Worm (Caenorhabditis elegans) whole organism, L2 larva: Measurements from ENCODE around the gene moma-1.

Experiments
- C34F6.9 ChIP-seq: fragments of 150-350 bp; optimal IDR thresholded peaks from 2 replicates; lab custom pipeline; 2014; ENCODE audit warnings: missing biosample characterization, missing genetic modification characterization
- F13H6.1 ChIP-seq: sonication (generic microtip); optimal IDR thresholded peaks from 2 replicates; lab custom pipeline; 2016; ENCODE audit warnings: missing genetic modification characterization, missing compliant biosample characterization
- R02D3.7 ChIP-seq: fragments of 150-350 bp; optimal IDR thresholded peaks from 2 replicates; lab custom pipeline; 2014; ENCODE audit warnings: missing biosample characterization, missing genetic modification characterization
- Y55F3AM.14 ChIP-seq: fragments of 200-800 bp; sonication (Bioruptor generic); optimal IDR thresholded peaks from 2 replicates; lab custom pipeline; 2018; ENCODE audit warnings: mild to moderate bottlenecking, missing genetic modification characterization, missing compliant biosample characterization
- ZK546.5 ChIP-seq: sonication (generic microtip); optimal IDR thresholded peaks from 2 replicates; lab custom pipeline; 2017; ENCODE audit warnings: missing biosample characterization, missing genetic modification characterization
- alr-1 ChIP-seq: fragments of 150-350 bp; optimal IDR thresholded peaks from 2 replicates; lab custom pipeline; 2014; ENCODE audit warnings: missing biosample characterization, missing genetic modification characterization
- aly-2 ChIP-seq: fragments of 150-350 bp; optimal IDR thresholded peaks from 2 replicates; lab custom pipeline; 2014; ENCODE audit warnings: missing biosample characterization, missing genetic modification characterization
- ama-1 ChIP-seq: fragments of 150-350 bp; optimal IDR thresholded peaks from 2 replicates; lab custom pipeline; 2018; ENCODE audit warnings: inconsistent platforms
- blmp-1 ChIP-seq: sonication (generic microtip); optimal IDR thresholded peaks from 2 replicates; lab custom pipeline; 2017; ENCODE audit warnings: missing genetic modification characterization, mild to moderate bottlenecking, missing compliant biosample characterization, antibody characterized with exemption, moderate library complexity; ENCODE audit not compliant: insufficient read depth
- ceh-16 ChIP-seq: fragments of 150-350 bp; optimal IDR thresholded peaks from 2 replicates; lab custom pipeline; 2014; ENCODE audit warnings: missing biosample characterization, missing genetic modification characterization
- ceh-82 ChIP-seq: fragments of 150-350 bp; optimal IDR thresholded peaks from 2 replicates; lab custom pipeline; 2014; ENCODE audit warnings: missing biosample characterization, missing genetic modification characterization
- crh-2 ChIP-seq: sonication (generic microtip); optimal IDR thresholded peaks from 2 replicates; lab custom pipeline; 2017; ENCODE audit warnings: missing biosample characterization, missing genetic modification characterization
- dmd-4 ChIP-seq: sonication (generic microtip); optimal IDR thresholded peaks from 2 replicates; lab custom pipeline; 2017; ENCODE audit warnings: missing biosample characterization, missing genetic modification characterization
- egl-27 ChIP-seq: sonication (generic microtip); optimal IDR thresholded peaks from 3 replicates; lab custom pipeline; 2017; ENCODE audit warnings: missing biosample characterization, missing genetic modification reagents, missing genetic modification characterization
- elt-1 ChIP-seq: fragments of 150-350 bp; optimal IDR thresholded peaks from 2 replicates; lab custom pipeline; 2014; ENCODE audit warnings: missing biosample characterization, missing genetic modification characterization
- elt-3 ChIP-seq: sonication (generic microtip); optimal IDR thresholded peaks from 2 replicates; lab custom pipeline; 2017; ENCODE audit warnings: missing biosample characterization, missing genetic modification characterization
- fos-1 ChIP-seq: fragments of 150-350 bp; optimal IDR thresholded peaks from 2 replicates; lab custom pipeline; 2014; ENCODE audit warnings: missing biosample characterization, missing genetic modification characterization
- gmeb-1 ChIP-seq: fragments of 150-350 bp; optimal IDR thresholded peaks from 2 replicates; lab custom pipeline; 2014; ENCODE audit warnings: missing biosample characterization, missing genetic modification characterization
- lin-11 ChIP-seq: fragments of 150-350 bp; sonication (generic microtip); optimal IDR thresholded peaks from 2 replicates; lab custom pipeline; 2014; ENCODE audit warnings: missing biosample characterization, missing genetic modification characterization, inconsistent platforms, mixed read lengths
- lin-13 ChIP-seq: fragments of 150-350 bp; optimal IDR thresholded peaks from 2 replicates; lab custom pipeline; 2014; ENCODE audit warnings: missing biosample characterization, missing genetic modification reagents, missing genetic modification characterization
- lin-39 ChIP-seq: fragments of 150-350 bp; optimal IDR thresholded peaks from 2 replicates; lab custom pipeline; 2014; ENCODE audit warnings: missing biosample characterization, missing genetic modification reagents, missing genetic modification characterization
- lsy-2 ChIP-seq, 2 experiments: fragments of 150-350 bp in 1 of 2; sonication (generic microtip) in 1 of 2; optimal IDR thresholded peaks; 2 replicates each; lab custom pipeline; 2014 to 2017; ENCODE audit warnings: missing biosample characterization in 2 of 2, missing genetic modification characterization in 2 of 2
- mab-5 ChIP-seq: fragments of 150-350 bp; optimal IDR thresholded peaks from 2 replicates; lab custom pipeline; 2014; ENCODE audit warnings: missing biosample characterization, missing genetic modification characterization
- mbf-1 ChIP-seq: sonication (generic microtip); optimal IDR thresholded peaks from 2 replicates; lab custom pipeline; 2017; ENCODE audit warnings: missing biosample characterization, missing genetic modification characterization
- mdl-1 ChIP-seq, 2 experiments: fragments of 150-350 bp in 1 of 2; sonication (generic microtip) in 1 of 2; optimal IDR thresholded peaks; 2 replicates each; lab custom pipeline; 2017; ENCODE audit warnings: missing biosample characterization in 2 of 2, missing genetic modification characterization in 2 of 2
- nhr-10 ChIP-seq: sonication (generic microtip); optimal IDR thresholded peaks from 2 replicates; lab custom pipeline; 2017; ENCODE audit warnings: missing biosample characterization, missing genetic modification characterization
- nhr-11 ChIP-seq: fragments of 150-350 bp; optimal IDR thresholded peaks from 2 replicates; lab custom pipeline; 2014; ENCODE audit warnings: missing biosample characterization, missing genetic modification characterization
- nhr-12 ChIP-seq: fragments of 150-350 bp; optimal IDR thresholded peaks from 2 replicates; lab custom pipeline; 2014; ENCODE audit warnings: missing biosample characterization, missing genetic modification characterization
- nhr-129 ChIP-seq: fragments of 150-350 bp; optimal IDR thresholded peaks from 2 replicates; lab custom pipeline; 2014; ENCODE audit warnings: missing biosample characterization, missing genetic modification characterization
- nhr-21 ChIP-seq: fragments of 150-350 bp; optimal IDR thresholded peaks from 2 replicates; lab custom pipeline; 2014; ENCODE audit warnings: missing biosample characterization, missing genetic modification characterization
- nhr-23 ChIP-seq: fragments of 150-350 bp; optimal IDR thresholded peaks from 2 replicates; lab custom pipeline; 2014; ENCODE audit warnings: missing biosample characterization, missing genetic modification reagents, missing genetic modification characterization
- nhr-237 ChIP-seq: fragments of 150-350 bp; optimal IDR thresholded peaks from 2 replicates; lab custom pipeline; 2014; ENCODE audit warnings: missing biosample characterization, missing genetic modification characterization
- nhr-25 ChIP-seq: fragments of 150-350 bp; sonication (generic microtip); optimal IDR thresholded peaks from 3 replicates; lab custom pipeline; 2014; ENCODE audit warnings: missing biosample characterization, missing genetic modification characterization
- nhr-6 ChIP-seq: fragments of 150-350 bp; optimal IDR thresholded peaks from 2 replicates; lab custom pipeline; 2014; ENCODE audit warnings: missing biosample characterization, missing genetic modification characterization
- nhr-77 ChIP-seq: fragments of 150-350 bp; optimal IDR thresholded peaks from 2 replicates; lab custom pipeline; 2014; ENCODE audit warnings: missing biosample characterization, missing genetic modification characterization
- peb-1 ChIP-seq: fragments of 150-350 bp; optimal IDR thresholded peaks from 2 replicates; lab custom pipeline; 2014; ENCODE audit warnings: missing biosample characterization, missing genetic modification characterization
- sem-4 ChIP-seq: fragments of 150-350 bp; optimal IDR thresholded peaks from 2 replicates; lab custom pipeline; 2014; ENCODE audit warnings: missing biosample characterization, missing genetic modification reagents, missing genetic modification characterization
- skn-1 ChIP-seq: sonication (generic microtip); optimal IDR thresholded peaks from 2 replicates; lab custom pipeline; 2017; ENCODE audit warnings: missing biosample characterization, missing genetic modification characterization
- sma-3 ChIP-seq: sonication (generic microtip); optimal IDR thresholded peaks from 2 replicates; lab custom pipeline; 2016; ENCODE audit warnings: missing genetic modification reagents, missing genetic modification characterization, missing compliant biosample characterization
- sma-9 ChIP-seq, 2 experiments: fragments of 150-350 bp in 1 of 2; sonication (generic microtip) in 1 of 2; optimal IDR thresholded peaks; 2 replicates each; lab custom pipeline; 2014 to 2016; ENCODE audit warnings: missing genetic modification characterization in 2 of 2, mild to moderate bottlenecking in 1 of 2, missing biosample characterization in 1 of 2, missing compliant biosample characterization in 1 of 2, missing genetic modification reagents in 1 of 2, moderate library complexity in 1 of 2
- snpc-4 ChIP-seq: fragments of 150-350 bp; optimal IDR thresholded peaks from 2 replicates; lab custom pipeline; 2014; ENCODE audit warnings: missing biosample characterization, missing genetic modification characterization
- unc-39 ChIP-seq: fragments of 150-350 bp; optimal IDR thresholded peaks from 2 replicates; lab custom pipeline; 2014; ENCODE audit warnings: missing biosample characterization, missing genetic modification characterization
- unc-55 ChIP-seq: fragments of 150-350 bp; sonication (generic microtip); optimal IDR thresholded peaks from 3 replicates; lab custom pipeline; 2014; ENCODE audit warnings: missing biosample characterization, missing genetic modification reagents, missing genetic modification characterization
- unc-62 ChIP-seq: fragments of 150-350 bp; optimal IDR thresholded peaks from 2 replicates; lab custom pipeline; 2014; ENCODE audit warnings: missing biosample characterization, missing genetic modification reagents, missing genetic modification characterization
- zag-1 ChIP-seq: fragments of 150-350 bp; optimal IDR thresholded peaks from 2 replicates; lab custom pipeline; 2014; ENCODE audit warnings: missing biosample characterization, missing genetic modification characterization
- ztf-1 ChIP-seq: fragments of 200-800 bp; sonication (Bioruptor generic); conservative IDR thresholded peaks from 2 replicates; pipeline ENCODE4 v1.3.6; 2022; ENCODE audit warnings: missing genetic modification characterization, missing compliant biosample characterization
- ztf-11 ChIP-seq: sonication (generic microtip); optimal IDR thresholded peaks from 2 replicates; lab custom pipeline; 2017; ENCODE audit warnings: missing biosample characterization, missing genetic modification characterization
- ztf-4 ChIP-seq: fragments of 150-350 bp; optimal IDR thresholded peaks from 2 replicates; lab custom pipeline; 2014; ENCODE audit warnings: missing biosample characterization, missing genetic modification characterization

The moma-1 gene

DNA sequence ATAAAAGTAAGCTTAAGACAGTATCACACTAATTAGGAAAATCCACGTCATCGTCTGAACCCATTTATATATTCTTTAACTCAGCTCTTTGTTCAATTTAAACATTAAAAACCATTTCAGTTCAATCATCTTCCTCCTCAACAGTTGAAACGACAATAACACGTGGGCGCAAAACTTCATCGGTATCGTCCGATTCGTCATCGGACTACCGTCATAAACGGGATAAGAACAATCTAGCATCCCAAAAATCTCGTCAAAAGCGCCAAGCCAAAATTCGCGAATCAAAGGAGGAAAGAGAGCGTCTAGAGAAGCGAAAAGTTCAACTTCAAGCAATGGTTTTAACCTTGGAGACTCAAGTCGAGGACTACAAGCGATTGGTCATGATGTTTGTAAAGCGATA lies 17.0 kb downstream of the moma-1 start:
- peak; percentile 30 for TF ChIP-seq ama-1 (lab: Kevin White, UChicago)
- TF ChIP-seq nhr-237 (tag; lab: Kevin White, UChicago), result no peak

DNA sequence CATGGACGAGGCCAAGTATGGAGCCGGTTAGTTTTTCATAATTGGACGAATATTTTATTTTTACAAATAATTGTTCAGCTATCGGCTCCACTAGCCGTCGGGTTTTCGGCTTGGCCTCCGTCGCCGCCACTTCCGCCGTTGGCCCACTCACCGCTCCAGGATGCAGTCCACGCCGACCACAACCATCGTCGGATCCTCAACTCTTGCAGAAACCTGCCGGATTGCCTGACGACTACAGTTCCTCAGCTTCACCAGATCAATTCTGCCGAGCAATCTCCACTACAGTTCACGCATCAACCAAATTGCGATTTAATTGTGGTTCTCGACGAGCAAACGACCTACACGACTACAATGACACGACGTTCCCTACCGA lies 17.8 kb downstream of the moma-1 start:
- TF ChIP-seq mdl-1 (tag; optimal IDR thresholded peaks at IDR 0.05; lab: Kevin White, UChicago) (no peak), mab-5 (tag; lab: Kevin White, UChicago) (no peak), ztf-11 (no peak), Y55F3AM.14 (GFP tag; lab: Kevin White, UChicago) (peak; percentile 14)

ce11 chrIII:833711-834442 lies 18.3 kb downstream of the moma-1 start:
- peak; percentile 83 to 94 for TF ChIP-seq mdl-1 (tag; optimal IDR thresholded peaks at IDR 0.05; lab: Kevin White, UChicago)
- TF ChIP-seq sma-3, result peak; percentile 95
- TF ChIP-seq C34F6.9 (tag; lab: Kevin White, UChicago), result peak; percentile 97
- peak; percentile 3 for TF ChIP-seq ceh-82
- no peak for TF ChIP-seq dmd-4
- TF ChIP-seq ZK546.5 (tag; lab: Kevin White, UChicago), result no peak
- peak; percentile 99 for TF ChIP-seq fos-1
- no peak for TF ChIP-seq ztf-11
- no peak for TF ChIP-seq elt-3 (tag; lab: Kevin White, UChicago)
- peak; percentile 82 for TF ChIP-seq nhr-10 (tag; lab: Kevin White, UChicago)
- peak; percentile 94 for TF ChIP-seq ama-1 (lab: Kevin White, UChicago)
- TF ChIP-seq sem-4, result peak; percentile 88
- peak; percentile 100 for TF ChIP-seq nhr-129 (tag; lab: Kevin White, UChicago)
- TF ChIP-seq ceh-16 (tag; lab: Kevin White, UChicago), result peak; percentile 82
- TF ChIP-seq nhr-6 (tag; lab: Kevin White, UChicago), result peak; percentile 56
- TF ChIP-seq mab-5 (tag; lab: Kevin White, UChicago), result peak; percentile 70
- TF ChIP-seq egl-27, result peak; percentile 92
- TF ChIP-seq sma-9 (GFP tag; optimal IDR thresholded peaks at IDR 0.05; lab: Kevin White, UChicago), result peak; percentile 92
- no peak for TF ChIP-seq sma-9 (tag; optimal IDR thresholded peaks at IDR 0.05; lab: Kevin White, UChicago)
- TF ChIP-seq lin-11 (tag; lab: Kevin White, UChicago), result peak; percentile 83
- no peak for TF ChIP-seq elt-1 (tag; lab: Kevin White, UChicago)
- no peak for TF ChIP-seq mbf-1 (tag; lab: Kevin White, UChicago)
- no peak for TF ChIP-seq nhr-237 (tag; lab: Kevin White, UChicago)
- TF ChIP-seq R02D3.7 (tag; lab: Kevin White, UChicago), result no peak
- peak; percentile 28 for TF ChIP-seq snpc-4 (tag; lab: Kevin White, UChicago)
- TF ChIP-seq peb-1 (tag; lab: Kevin White, UChicago), result peak; percentile 49
- TF ChIP-seq aly-2 (tag; lab: Kevin White, UChicago), result no peak
- peak; percentile 35 for TF ChIP-seq skn-1 (tag; lab: Kevin White, UChicago)
- peak; percentile 69 for TF ChIP-seq gmeb-1
- peak; percentile 84 for TF ChIP-seq blmp-1 (tag; lab: Kevin White, UChicago)
- TF ChIP-seq lin-39 (tag; lab: Kevin White, UChicago), result no peak
- no peak for TF ChIP-seq alr-1 (tag; lab: Kevin White, UChicago)
- peak; percentile 78 for TF ChIP-seq lin-13
- TF ChIP-seq nhr-11 (tag; lab: Kevin White, UChicago), result no peak
- TF ChIP-seq nhr-12 (tag; lab: Kevin White, UChicago), result no peak
- peak; percentile 84 for TF ChIP-seq Y55F3AM.14 (GFP tag; lab: Kevin White, UChicago)
- TF ChIP-seq unc-39 (tag; lab: Kevin White, UChicago), result no peak
- TF ChIP-seq nhr-23 (tag; lab: Kevin White, UChicago), result no peak
- peak; percentile 87 for TF ChIP-seq zag-1 (tag; lab: Kevin White, UChicago)
- no peak for TF ChIP-seq unc-62 (GFP tag; lab: Kevin White, UChicago)
- no peak for TF ChIP-seq ztf-1 (GFP tag; lab: Robert Waterston, UW)
- no peak for TF ChIP-seq nhr-77 (tag; lab: Kevin White, UChicago)
- TF ChIP-seq lsy-2 (tag; optimal IDR thresholded peaks at IDR 0.05; lab: Kevin White, UChicago), result peak; percentile 67 to 89
- peak; percentile 93 for TF ChIP-seq crh-2 (tag; lab: Kevin White, UChicago)
- peak; percentile 96 for TF ChIP-seq unc-55 (GFP tag; lab: Kevin White, UChicago)
- TF ChIP-seq nhr-25 (tag; lab: Kevin White, UChicago), result peak; percentile 95
- TF ChIP-seq ztf-4 (tag; lab: Kevin White, UChicago), result peak; percentile 81
- TF ChIP-seq F13H6.1 (tag; lab: Kevin White, UChicago), result peak; percentile 91
- TF ChIP-seq nhr-21 (tag; lab: Kevin White, UChicago), result peak; percentile 94
- TF ChIP-seq, all 48 proteins: peak for 30
